Fruit fly (Drosophila melanogaster) whole organism, embryonic: ENCODE data around the gene CG32713.

Experiments
- CG11695 ChIP-seq: fragments of 200-800 bp; sonication (Bioruptor generic); IDR thresholded peaks from 3 replicates; pipeline ENCODE4 v1.3.6; 2022; ENCODE audit warnings: missing biosample characterization, missing genetic modification characterization
- CG15479 ChIP-seq: fragments of 200-800 bp; sonication (Bioruptor generic); optimal IDR thresholded peaks from 3 replicates; lab custom pipeline; 2019; ENCODE audit warnings: missing biosample characterization, mild to moderate bottlenecking, missing genetic modification characterization, moderate library complexity
- CG16815 ChIP-seq: fragments of 200-800 bp; sonication (Bioruptor generic); optimal IDR thresholded peaks from 3 replicates; lab custom pipeline; 2017; ENCODE audit warnings: missing biosample characterization, mild to moderate bottlenecking, missing genetic modification characterization
- CG17612 ChIP-seq: fragments of 200-800 bp; sonication (Bioruptor generic); IDR thresholded peaks from 2 replicates; pipeline ENCODE4 v1.3.6; 2022; ENCODE audit warnings: missing biosample characterization, missing genetic modification characterization
- CG18011 ChIP-seq: fragments of 200-800 bp; sonication (Bioruptor generic); optimal IDR thresholded peaks from 2 replicates; lab custom pipeline; 2017; ENCODE audit warnings: missing biosample characterization, missing genetic modification characterization, mild to moderate bottlenecking, moderate library complexity, missing genotype
- CG32767 ChIP-seq: fragments of 200-800 bp; sonication (Bioruptor generic); IDR thresholded peaks from 2 replicates; pipeline ENCODE4 v1.3.6; 2022; ENCODE audit warnings: missing biosample characterization, missing genetic modification characterization
- CG32772 ChIP-seq: fragments of 200-800 bp; sonication (Bioruptor generic); IDR thresholded peaks from 2 replicates; pipeline ENCODE4 v1.3.6; 2022; ENCODE audit warnings: missing biosample characterization, missing genetic modification characterization
- CG33557 ChIP-seq: fragments of 200-800 bp; sonication (Bioruptor generic); optimal IDR thresholded peaks from 2 replicates; lab custom pipeline; 2019; ENCODE audit warnings: missing biosample characterization, mild to moderate bottlenecking, missing genetic modification characterization, moderate library complexity
- CG3995 ChIP-seq: fragments of 200-800 bp; sonication (Bioruptor generic); optimal IDR thresholded peaks from 3 replicates; lab custom pipeline; 2016; ENCODE audit warnings: missing biosample characterization, missing genetic modification characterization
- CG43689 ChIP-seq: fragments of 200-800 bp; sonication (Bioruptor generic); IDR thresholded peaks from 2 replicates; pipeline ENCODE4 v1.3.6; 2022; ENCODE audit warnings: missing biosample characterization, missing genetic modification characterization
- CG4404 ChIP-seq: fragments of 200-800 bp; sonication (Bioruptor generic); IDR thresholded peaks from 2 replicates; pipeline ENCODE4 v1.3.6; 2022; ENCODE audit warnings: missing biosample characterization, missing genetic modification characterization
- CG4707 ChIP-seq: fragments of 200-800 bp; sonication (Bioruptor generic); optimal IDR thresholded peaks from 2 replicates; lab custom pipeline; 2018; ENCODE audit warnings: missing biosample characterization, mild to moderate bottlenecking, missing genetic modification characterization, moderate library complexity
- CG5180 ChIP-seq: fragments of 200-800 bp; sonication (Bioruptor generic); optimal IDR thresholded peaks from 3 replicates; lab custom pipeline; 2017; ENCODE audit warnings: missing biosample characterization, missing genetic modification characterization, mild to moderate bottlenecking, moderate library complexity, missing genetic modification reagents
- CG6813 ChIP-seq: fragments of 200-800 bp; sonication (Bioruptor generic); optimal IDR thresholded peaks from 2 replicates; lab custom pipeline; 2017; ENCODE audit warnings: missing biosample characterization, missing genetic modification characterization, mild to moderate bottlenecking, moderate library complexity, missing genetic modification reagents
- CG7928 ChIP-seq: fragments of 200-800 bp; sonication (Bioruptor generic); optimal IDR thresholded peaks from 2 replicates; lab custom pipeline; 2017; ENCODE audit warnings: missing biosample characterization, mild to moderate bottlenecking, missing genetic modification characterization
- CG8765 ChIP-seq: fragments of 200-800 bp; sonication (Bioruptor generic); IDR thresholded peaks from 2 replicates; pipeline ENCODE4 v1.3.6; 2022; ENCODE audit warnings: missing biosample characterization, missing genetic modification characterization
- CoRest ChIP-seq: fragments of 200-800 bp; sonication (Bioruptor generic); optimal IDR thresholded peaks from 3 replicates; lab custom pipeline; 2018; ENCODE audit warnings: missing biosample characterization, mild to moderate bottlenecking, missing genetic modification characterization, moderate library complexity
- D19A ChIP-seq: fragments of 200-800 bp; optimal IDR thresholded peaks from 3 replicates; lab custom pipeline; 2019; ENCODE audit warnings: missing biosample characterization, mild to moderate bottlenecking, missing genetic modification characterization, moderate library complexity
- Deaf1 ChIP-seq: fragments of 200-800 bp; optimal IDR thresholded peaks from 3 replicates; lab custom pipeline; 2019; ENCODE audit warnings: missing biosample characterization, mild to moderate bottlenecking, missing genetic modification characterization, moderate library complexity
- Dll ChIP-seq: fragments of 200-800 bp; sonication (Bioruptor generic); IDR thresholded peaks from 4 replicates; pipeline ENCODE4 v1.3.6; 2022; ENCODE audit warnings: missing biosample characterization, missing genetic modification characterization; ENCODE audit not compliant: partially characterized antibody
- E2f1 ChIP-seq: fragments of 200-800 bp; sonication (Bioruptor generic); IDR thresholded peaks from 2 replicates; pipeline ENCODE4 v1.3.6; 2022; ENCODE audit warnings: missing biosample characterization, missing genetic modification characterization
- H2.0 ChIP-seq: fragments of 200-800 bp; sonication (Bioruptor generic); IDR thresholded peaks from 2 replicates; pipeline ENCODE4 v1.3.6; 2022; ENCODE audit warnings: missing biosample characterization, missing genetic modification characterization
- Hr39 ChIP-seq: fragments of >200 bp; optimal IDR thresholded peaks from 2 replicates; lab custom pipeline; 2017
- Nf-YC ChIP-seq: fragments of 200-800 bp; optimal IDR thresholded peaks from 3 replicates; lab custom pipeline; 2019; ENCODE audit warnings: missing biosample characterization, mild to moderate bottlenecking, missing genetic modification characterization, moderate library complexity
- Optix ChIP-seq: fragments of 200-800 bp; sonication (Bioruptor generic); IDR thresholded peaks from 3 replicates; pipeline ENCODE4 v1.3.6; 2022; ENCODE audit warnings: missing biosample characterization, missing genetic modification characterization
- Rfx ChIP-seq: fragments of 200-800 bp; sonication (Bioruptor generic); IDR thresholded peaks from 2 replicates; pipeline ENCODE4 v1.3.6; 2022; ENCODE audit warnings: missing biosample characterization, missing genetic modification characterization
- Spps ChIP-seq: fragments of 200-800 bp; sonication (Bioruptor generic); optimal IDR thresholded peaks from 2 replicates; lab custom pipeline; 2018; ENCODE audit warnings: missing biosample characterization, mild to moderate bottlenecking, missing genetic modification characterization
- TFAM ChIP-seq: fragments of 200-800 bp; sonication (Bioruptor generic); optimal IDR thresholded peaks from 2 replicates; lab custom pipeline; 2017; ENCODE audit warnings: missing biosample characterization, missing genetic modification characterization, inconsistent platforms
- Trl ChIP-seq, 3 experiments: fragments of >200 bp in 2 of 3; fragments of 200-800 bp in 1 of 3; sonication (Bioruptor generic) in 1 of 3; optimal IDR thresholded peaks; 2 replicates in 1 of 3; 3 replicates in 2 of 3; lab custom pipeline; 2016 to 2017; ENCODE audit warnings: missing biosample characterization in 1 of 3, missing genetic modification characterization in 1 of 3
- Xbp1 ChIP-seq: fragments of 200-800 bp; sonication (Bioruptor generic); optimal IDR thresholded peaks from 3 replicates; lab custom pipeline; 2016; ENCODE audit warnings: missing biosample characterization, mild to moderate bottlenecking, missing genetic modification characterization
- chif ChIP-seq, 2 experiments: fragments of 200-800 bp; sonication (Bioruptor generic); optimal IDR thresholded peaks; 3 replicates each; lab custom pipeline; 2016; ENCODE audit warnings: missing biosample characterization in 2 of 2, missing genetic modification characterization in 2 of 2
- chn ChIP-seq: fragments of 200-800 bp; sonication (Bioruptor generic); optimal IDR thresholded peaks from 2 replicates; lab custom pipeline; 2016; ENCODE audit warnings: missing biosample characterization, missing genetic modification characterization
- crc ChIP-seq: fragments of 200-800 bp; sonication (Bioruptor generic); optimal IDR thresholded peaks from 2 replicates; lab custom pipeline; 2016; ENCODE audit warnings: missing biosample characterization, missing genetic modification characterization
- ems ChIP-seq: fragments of 200-800 bp; sonication (Bioruptor generic); optimal IDR thresholded peaks from 3 replicates; lab custom pipeline; 2016; ENCODE audit warnings: missing biosample characterization, missing genetic modification characterization
- en ChIP-seq: fragments of 200-800 bp; sonication (Bioruptor generic); optimal IDR thresholded peaks from 2 replicates; lab custom pipeline; 2016; ENCODE audit warnings: missing biosample characterization, missing genetic modification characterization
- esg ChIP-seq: fragments of 200-800 bp; sonication (Bioruptor generic); conservative IDR thresholded peaks from 2 replicates; pipeline ENCODE4 v1.3.6; 2022; ENCODE audit warnings: missing biosample characterization, missing genetic modification characterization
- ewg ChIP-seq: fragments of 200-800 bp; sonication (Bioruptor generic); optimal IDR thresholded peaks from 3 replicates; lab custom pipeline; 2017; ENCODE audit warnings: mild to moderate bottlenecking, missing biosample characterization, missing genetic modification reagents, missing genetic modification characterization
- fd64A ChIP-seq: fragments of 200-800 bp; sonication (Bioruptor generic); optimal IDR thresholded peaks from 3 replicates; lab custom pipeline; 2018; ENCODE audit warnings: missing biosample characterization, mild to moderate bottlenecking, missing genetic modification characterization
- nau ChIP-seq: fragments of 200-800 bp; sonication (Bioruptor generic); optimal IDR thresholded peaks from 3 replicates; lab custom pipeline; 2017; ENCODE audit warnings: missing biosample characterization, mild to moderate bottlenecking, missing genetic modification characterization, missing genetic modification reagents
- nerfin-1 ChIP-seq: fragments of 200-800 bp; sonication (Bioruptor generic); optimal IDR thresholded peaks from 3 replicates; lab custom pipeline; 2019; ENCODE audit warnings: missing biosample characterization, mild to moderate bottlenecking, missing genetic modification characterization, moderate library complexity
- nerfin-2 ChIP-seq: fragments of 200-800 bp; sonication (Bioruptor generic); IDR thresholded peaks from 2 replicates; pipeline ENCODE4 v1.3.6; 2022; ENCODE audit warnings: missing biosample characterization, missing genetic modification characterization; ENCODE audit not compliant: partially characterized antibody
- peb ChIP-seq: fragments of 200-800 bp; sonication (Bioruptor generic); IDR thresholded peaks from 2 replicates; pipeline ENCODE4 v1.3.6; 2022; ENCODE audit warnings: missing biosample characterization, missing genetic modification characterization
- phol ChIP-seq: fragments of 200-800 bp; sonication (Bioruptor generic); optimal IDR thresholded peaks from 3 replicates; lab custom pipeline; 2018; ENCODE audit warnings: missing biosample characterization, mild to moderate bottlenecking, missing genetic modification characterization, moderate library complexity
- sqz ChIP-seq: fragments of 200-800 bp; sonication (Bioruptor generic); optimal IDR thresholded peaks from 3 replicates; lab custom pipeline; 2018; ENCODE audit warnings: missing biosample characterization, mild to moderate bottlenecking, missing genetic modification characterization
- ssp ChIP-seq: fragments of 200-800 bp; sonication (Bioruptor generic); IDR thresholded peaks from 2 replicates; pipeline ENCODE4 v1.3.6; 2022; ENCODE audit warnings: missing biosample characterization, missing genetic modification characterization
- tio ChIP-seq: fragments of 200-800 bp; sonication (Bioruptor generic); optimal IDR thresholded peaks from 2 replicates; lab custom pipeline; 2017; ENCODE audit warnings: missing biosample characterization, missing genetic modification characterization, inconsistent platforms
- tna ChIP-seq: fragments of 200-800 bp; sonication (Bioruptor generic); IDR thresholded peaks from 2 replicates; pipeline ENCODE4 v1.3.6; 2022; ENCODE audit warnings: missing biosample characterization, missing genetic modification characterization; ENCODE audit not compliant: partially characterized antibody
- toy ChIP-seq: fragments of 200-800 bp; sonication (Bioruptor generic); IDR thresholded peaks from 2 replicates; pipeline ENCODE4 v1.3.6; 2022; ENCODE audit warnings: missing biosample characterization, missing genetic modification characterization
- trh ChIP-seq: fragments of 200-800 bp; sonication (Bioruptor generic); optimal IDR thresholded peaks from 2 replicates; lab custom pipeline; 2016; ENCODE audit warnings: missing biosample characterization, missing genetic modification characterization
- vnd ChIP-seq: fragments of 200-800 bp; sonication (Bioruptor generic); IDR thresholded peaks from 3 replicates; pipeline ENCODE4 v1.3.6; 2022; ENCODE audit warnings: missing biosample characterization, missing genetic modification characterization; ENCODE audit not compliant: partially characterized antibody

CG32713 gene

DNA sequence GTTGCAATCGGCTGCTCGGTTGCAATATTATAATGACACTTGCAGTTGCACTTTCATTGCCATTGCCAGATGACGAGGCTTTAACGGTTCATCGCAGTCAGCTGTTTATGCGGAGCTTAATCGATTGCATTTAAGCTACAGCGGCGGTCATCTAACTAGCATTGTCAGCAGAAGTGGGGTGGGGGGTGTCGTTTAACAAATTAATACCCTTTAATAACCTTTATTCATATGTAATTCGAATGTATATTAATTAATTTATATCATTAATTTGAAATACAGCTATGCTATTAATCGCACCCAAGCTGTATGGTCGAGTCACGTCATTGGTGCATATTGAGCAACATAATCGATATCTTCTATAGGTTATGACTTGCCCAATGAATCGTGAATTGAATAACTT, 35.4 kb upstream of the CG32713 start (continued):
- peak; percentile 68; the same call in 2 of the 3 replicates for TF ChIP-seq CG11695 (GFP tag; lab: Robert Waterston, UW)
- TF ChIP-seq crc (GFP tag; lab: Kevin White, UChicago): no peak
- TF ChIP-seq ssp (GFP tag; lab: Robert Waterston, UW): peak; percentile 66
- no peak for TF ChIP-seq tna
- TF ChIP-seq tio (GFP tag; lab: Kevin White, UChicago): peak; percentile 53
- TF ChIP-seq E2f1 (GFP tag; lab: Robert Waterston, UW): peak; percentile 70
- TF ChIP-seq Rfx: peak; percentile 65
- peak; percentile 82 for TF ChIP-seq Xbp1 (GFP tag; lab: Kevin White, UChicago)
- TF ChIP-seq CG15479 (GFP tag; lab: Kevin White, UChicago): no peak
- TF ChIP-seq Nf-YC: peak; percentile 35
- TF ChIP-seq CG43689 (GFP tag; lab: Robert Waterston, UW): peak; percentile 39; the same call in 1 of the 2 replicates
- peak; percentile 72 for TF ChIP-seq ewg (GFP tag; lab: Kevin White, UChicago)
- peak; percentile 76 for TF ChIP-seq CG5180 (GFP tag; lab: Kevin White, UChicago)
- 0 out of 2 replicates have a peak, but pooled peaks have one; percentile 26 for TF ChIP-seq toy (GFP tag; lab: Robert Waterston, UW)
- TF ChIP-seq CG6813 (GFP tag; lab: Kevin White, UChicago): peak; percentile 69
- TF ChIP-seq Trl (optimal IDR thresholded peaks at IDR 0.05; lab: Kevin White, UChicago): no peak
- no peak for TF ChIP-seq Trl (GFP tag; optimal IDR thresholded peaks at IDR 0.05; lab: Kevin White, UChicago)
- peak; percentile 82 for TF ChIP-seq phol (tag; lab: Kevin White, UChicago)
- peak; percentile 39 for TF ChIP-seq ems (GFP tag; lab: Kevin White, UChicago)
- no peak for TF ChIP-seq CG7928 (GFP tag; lab: Kevin White, UChicago)
- TF ChIP-seq TFAM (GFP tag; lab: Kevin White, UChicago): peak; percentile 6
- TF ChIP-seq en: no peak
- TF ChIP-seq chif (GFP tag; optimal IDR thresholded peaks at IDR 0.05; lab: Kevin White, UChicago): peak; percentile 14 to 24
- TF ChIP-seq CG4707 (GFP tag; lab: Kevin White, UChicago): peak; percentile 49
- TF ChIP-seq CG33557 (GFP tag; lab: Kevin White, UChicago): no peak
- peak; percentile 48 for TF ChIP-seq trh
- no peak for TF ChIP-seq CG4404 (GFP tag; lab: Robert Waterston, UW)
- TF ChIP-seq CG8765 (GFP tag; lab: Robert Waterston, UW): peak; percentile 45; the same call in 1 of the 2 replicates
- peak; percentile 8 for TF ChIP-seq CG16815 (GFP tag; lab: Kevin White, UChicago)
- TF ChIP-seq nerfin-2 (GFP tag; lab: Robert Waterston, UW): no peak
- TF ChIP-seq H2.0: peak; percentile 82
- peak; percentile 78 for TF ChIP-seq CoRest (tag; lab: Kevin White, UChicago)
- peak; percentile 0 for TF ChIP-seq chn (GFP tag; lab: Kevin White, UChicago)
- peak; percentile 73; the same call in 1 of the 2 replicates for TF ChIP-seq CG32767 (GFP tag; lab: Robert Waterston, UW)
- TF ChIP-seq esg (GFP tag; lab: Robert Waterston, UW): peak; percentile 78
- peak; percentile 78; the same call in 1 of the 2 replicates for TF ChIP-seq peb
- peak; percentile 13 for TF ChIP-seq CG18011 (GFP tag; lab: Kevin White, UChicago)
- TF ChIP-seq CG17612 (GFP tag; lab: Robert Waterston, UW): no peak
- TF ChIP-seq vnd: no peak
- TF ChIP-seq Spps (tag; lab: Kevin White, UChicago): peak; percentile 33
- TF ChIP-seq fd64A (GFP tag; lab: Kevin White, UChicago): peak; percentile 64
- no peak for TF ChIP-seq CG3995
- TF ChIP-seq D19A (tag; lab: Kevin White, UChicago): peak; percentile 74
- TF ChIP-seq sqz (GFP tag; lab: Kevin White, UChicago): peak; percentile 42
- peak; percentile 20 for TF ChIP-seq Deaf1 (tag; lab: Kevin White, UChicago)
- peak; percentile 72 for TF ChIP-seq nerfin-1 (tag; lab: Kevin White, UChicago)
- TF ChIP-seq Optix (GFP tag; lab: Robert Waterston, UW): peak; percentile 86
- peak; percentile 83 for TF ChIP-seq CG32772 (GFP tag; lab: Robert Waterston, UW)
- TF ChIP-seq nau (GFP tag; lab: Kevin White, UChicago): peak; percentile 55
- TF ChIP-seq Dll (GFP tag; lab: Robert Waterston, UW): no peak
- no peak for TF ChIP-seq Hr39 (lab: Kevin White, UChicago)
